Fruit fly (Drosophila melanogaster): ENCODE measurements around the gene DIP-theta.

The DIP-theta gene

DNA sequence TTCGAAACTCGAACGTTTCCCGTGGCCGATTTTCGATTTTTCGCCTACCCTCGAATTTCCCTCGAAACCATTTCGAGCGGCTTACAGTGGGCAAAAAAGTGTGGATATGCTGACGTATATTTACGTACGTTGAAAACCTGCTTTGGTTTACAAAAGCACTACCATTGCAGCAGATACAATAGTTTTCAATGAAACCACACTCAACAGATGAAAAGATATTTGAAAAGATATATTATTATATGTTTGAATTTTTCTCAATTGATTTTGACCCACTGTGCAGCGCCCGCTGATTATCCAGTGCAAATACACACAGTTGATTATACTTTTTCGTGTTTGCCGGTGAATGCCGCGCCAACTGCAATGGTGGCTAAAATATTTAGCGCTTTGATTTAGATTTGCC, 48.3 kb downstream of the DIP-theta start:
- no peak for TF ChIP-seq dac (GFP tag; optimal IDR thresholded peaks at IDR 0.05)
- TF ChIP-seq vri (GFP tag; optimal IDR thresholded peaks at IDR 0.05): no peak
- peak; percentile 10 for TF ChIP-seq CG32006 (GFP tag; optimal IDR thresholded peaks at IDR 0.05)
- peak; percentile 8 for TF ChIP-seq Smox (GFP tag; optimal IDR thresholded peaks at IDR 0.05)
- TF ChIP-seq svp (GFP tag): peak; percentile 75
- TF ChIP-seq Eip78C (GFP tag): peak; percentile 68

DNA sequence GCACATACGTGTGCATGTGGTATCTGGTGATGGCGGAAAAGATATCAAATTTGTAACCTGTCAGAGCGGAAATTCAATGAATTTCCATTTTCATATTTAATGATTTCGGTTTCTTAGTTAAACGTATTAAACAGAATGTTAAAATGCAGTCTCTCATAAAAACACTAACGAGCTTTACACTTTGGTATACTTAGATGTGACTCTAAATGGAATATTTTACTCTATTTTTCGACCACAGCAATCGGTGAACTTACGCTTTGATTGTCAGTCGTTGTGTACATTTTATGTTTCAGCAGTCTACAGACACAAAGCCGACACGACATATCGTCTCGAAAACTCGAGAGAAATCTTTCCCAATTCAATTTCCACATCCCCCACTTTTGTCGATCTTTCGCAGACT, 61.8 kb downstream of the DIP-theta start, which contains the start of gene CG18266:
TSS of gene CG18266 (plus strand) at position 301 of the 400 bp plus-strand sequence.
- TF ChIP-seq CG11902 (GFP tag; optimal IDR thresholded peaks at IDR 0.05): no peak
- TF ChIP-seq Sox102F (GFP tag; optimal IDR thresholded peaks at IDR 0.05): no peak
- no peak for TF ChIP-seq Eip75B (GFP tag; optimal IDR thresholded peaks at IDR 0.05)
- no peak for TF ChIP-seq CG3032 (tag; optimal IDR thresholded peaks at IDR 0.05)
- no peak for TF ChIP-seq CG3919 (GFP tag; optimal IDR thresholded peaks at IDR 0.05)

DNA sequence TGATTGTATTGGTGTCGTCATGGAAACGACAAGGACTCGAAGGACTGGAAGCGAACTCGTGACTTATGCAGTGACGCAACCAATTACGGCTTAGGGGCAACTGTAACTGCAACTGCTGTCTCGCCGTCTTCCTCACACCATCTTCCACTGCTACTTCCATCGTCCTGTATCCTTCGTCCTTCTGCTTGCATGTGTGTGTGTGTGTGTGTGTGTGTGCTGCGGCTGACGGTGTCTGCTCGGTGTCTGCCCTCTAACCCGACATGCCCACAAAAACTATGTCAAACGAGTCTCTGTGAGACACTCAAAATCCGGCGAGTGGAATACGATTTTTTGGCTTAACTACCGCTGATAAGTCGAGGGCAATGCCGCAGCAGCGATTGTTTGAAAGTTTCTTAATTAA, 64.5 kb downstream of the DIP-theta start:
- no peak for TF ChIP-seq OdsH (GFP tag; optimal IDR thresholded peaks at IDR 0.05)
- TF ChIP-seq Sox14 (GFP tag; optimal IDR thresholded peaks at IDR 0.05): no peak
- no peak for TF ChIP-seq Gug (GFP tag; IDR thresholded peaks at IDR 0.05)
- TF ChIP-seq CG6854 (GFP tag; optimal IDR thresholded peaks at IDR 0.05): no peak
- no peak for TF ChIP-seq CG6808 (GFP tag; optimal IDR thresholded peaks at IDR 0.05)
- TF ChIP-seq CG9139 (GFP tag; optimal IDR thresholded peaks at IDR 0.05): no peak
- TF ChIP-seq svp (GFP tag): no peak
- TF ChIP-seq Smox (GFP tag; optimal IDR thresholded peaks at IDR 0.05): no peak

DNA sequence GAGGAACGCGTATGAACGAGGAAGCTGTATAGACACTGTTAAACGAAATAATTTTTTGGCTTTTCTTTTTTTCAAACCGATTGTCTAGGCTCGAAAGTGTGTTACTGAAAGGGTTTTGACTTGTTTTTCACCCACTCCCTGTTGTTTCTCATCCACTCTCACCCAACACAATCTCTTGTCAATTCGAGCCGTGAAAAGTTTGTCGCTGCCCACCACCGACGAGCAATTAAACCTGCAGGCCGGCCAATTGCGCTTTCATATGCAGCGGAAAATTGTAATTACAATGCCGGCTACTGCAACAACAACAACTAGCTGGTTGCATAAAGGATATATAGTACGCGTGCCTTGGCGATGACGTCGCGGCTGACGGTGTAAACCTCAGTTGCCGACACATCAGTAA, 70.0 kb downstream of the DIP-theta start, which contains the start of gene CG7251:
TSS of gene CG7251 (minus strand) at position 101 of the 400 bp plus-strand sequence.
- no peak for TF ChIP-seq eg (GFP tag; IDR thresholded peaks at IDR 0.05)

DNA sequence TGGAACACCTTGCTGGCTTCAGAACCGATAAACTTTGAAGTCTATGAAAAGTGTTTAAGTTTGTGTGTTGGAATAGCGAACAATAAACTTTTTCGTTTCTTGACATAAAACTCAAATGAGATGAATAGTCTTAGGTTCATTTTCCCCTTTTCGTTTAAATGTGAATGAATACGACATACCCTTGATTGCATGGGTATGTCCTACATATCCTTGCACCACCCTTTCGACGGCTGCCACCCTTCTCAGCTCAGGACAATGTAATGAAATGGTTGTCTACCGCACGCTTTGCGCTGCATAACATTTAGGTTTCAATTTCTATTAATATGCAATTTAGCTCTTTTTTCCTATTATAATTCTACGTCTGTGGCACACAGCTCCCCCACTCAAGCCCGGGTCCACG, 77.3 kb downstream of the DIP-theta start, which contains the start of gene CG14011:
TSS of gene CG14011 (minus strand) at position 101 of the 400 bp plus-strand sequence.
- TF ChIP-seq fd59A (GFP tag; optimal IDR thresholded peaks at IDR 0.05) (no peak), svp (GFP tag) (peak; percentile 6)
